Worm (Caenorhabditis elegans): Measurements from ENCODE around the gene jip-1.

- TF ChIP-seq ceh-82 (tag; optimal IDR thresholded peaks at IDR 0.05): no peak
- no peak for TF ChIP-seq unc-62 (GFP tag; optimal IDR thresholded peaks at IDR 0.05)
- TF ChIP-seq snpc-4 (tag; optimal IDR thresholded peaks at IDR 0.05): no peak
- no peak for TF ChIP-seq skn-1 (tag; optimal IDR thresholded peaks at IDR 0.05)
- no peak for TF ChIP-seq nhr-76 (tag; optimal IDR thresholded peaks at IDR 0.05)
- no peak for TF ChIP-seq ztf-11 (tag; optimal IDR thresholded peaks at IDR 0.05)
- TF ChIP-seq ama-1 (optimal IDR thresholded peaks at IDR 0.05): no peak
These were observed 13.3 kb downstream of the jip-1 start for ce11 chrII:1340049-1340448.
